Worm (Caenorhabditis elegans) whole organism, midembryonic: ENCODE data around the gene exc-9.

Experiments used
- T22C8.4 ChIP-seq: fragments of 200-800 bp; sonication (Bioruptor generic); IDR thresholded peaks from 2 replicates; pipeline ENCODE4 v1.3.6; 2022; ENCODE audit warnings: missing genetic modification characterization, missing compliant biosample characterization
- flt-1 ChIP-seq: fragments of 200-800 bp; sonication (Bioruptor generic); IDR thresholded peaks from 2 replicates; pipeline ENCODE4 v1.3.6; 2022; ENCODE audit warnings: missing genetic modification characterization, missing compliant biosample characterization
- ref-1 ChIP-seq: fragments of 200-800 bp; sonication (Bioruptor generic); conservative IDR thresholded peaks from 2 replicates; pipeline ENCODE4 v1.3.6; 2022; ENCODE audit warnings: missing genetic modification reagents, missing genetic modification characterization, missing compliant biosample characterization
- tab-1 ChIP-seq: fragments of 200-800 bp; sonication (Bioruptor generic); IDR thresholded peaks from 2 replicates; pipeline ENCODE4 v1.3.6; 2022; ENCODE audit warnings: missing genetic modification characterization, missing compliant biosample characterization
- ztf-29 ChIP-seq: fragments of 200-800 bp; sonication (Bioruptor generic); IDR thresholded peaks from 2 replicates; pipeline ENCODE4 v1.3.6; 2022; ENCODE audit warnings: missing genetic modification reagents, missing genetic modification characterization, missing compliant biosample characterization

DNA sequence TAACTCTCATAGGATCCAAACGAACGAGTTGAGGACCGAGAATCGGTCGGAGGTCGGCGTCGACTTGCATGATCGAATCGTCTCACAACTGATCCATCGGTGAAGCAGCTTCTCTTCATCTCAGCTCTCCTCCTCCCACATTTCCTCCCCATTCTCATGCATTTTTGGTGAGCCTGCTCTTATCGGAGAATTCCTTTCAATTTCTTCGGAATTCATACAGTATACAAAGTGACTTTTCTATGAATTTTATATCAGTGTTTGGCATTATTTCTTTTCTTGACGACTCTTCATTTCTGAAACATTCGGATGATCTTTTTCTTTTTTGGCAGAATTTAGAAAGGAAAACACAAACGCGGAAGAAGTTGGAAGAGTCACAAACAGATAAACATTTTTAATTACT lies 46.3 kb upstream of the exc-9 start, which contains the start of gene mec-17:
- TF ChIP-seq T22C8.4 (GFP tag; lab: Robert Waterston, UW) (no peak), tab-1 (GFP tag; lab: Robert Waterston, UW) (no peak), ztf-29 (GFP tag; lab: Robert Waterston, UW) (no peak), flt-1 (GFP tag; lab: Robert Waterston, UW) (no peak), ref-1 (GFP tag; lab: Robert Waterston, UW) (no peak)
